Fruit fly (Drosophila melanogaster): Measurements from ENCODE around the gene CG32683.

The CG32683 gene

DNA sequence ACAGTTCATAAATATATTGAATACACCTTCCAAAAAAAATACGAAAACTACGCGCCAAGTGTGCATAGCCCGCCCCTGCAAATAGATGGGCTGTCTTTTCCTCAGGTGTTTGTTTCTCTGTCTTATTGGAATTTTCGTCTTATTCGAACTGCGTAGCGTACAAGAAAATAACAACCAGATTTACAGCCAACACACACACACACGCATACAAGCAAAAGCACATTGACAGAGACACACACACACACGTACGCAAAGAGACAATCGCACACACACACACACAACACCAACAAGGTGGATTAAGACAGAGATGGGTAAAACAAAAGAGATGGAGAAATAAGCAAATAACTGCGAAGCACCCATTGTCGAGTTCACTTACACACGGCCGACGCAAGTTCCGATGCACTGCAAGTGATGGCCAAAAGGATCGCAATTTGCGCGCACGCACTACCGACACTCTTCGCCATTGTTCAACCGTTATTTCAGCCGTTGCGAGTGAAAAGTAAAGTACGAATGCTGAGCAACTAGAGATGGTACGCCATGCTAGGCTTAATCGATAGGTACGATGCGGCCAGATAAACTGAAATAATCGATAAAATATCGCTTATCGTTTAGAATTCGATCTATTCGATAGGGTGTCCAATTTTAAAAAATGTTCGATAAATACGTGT is 88.8 kb downstream of the CG32683 start (continued):
- TF ChIP-seq CG3065 (GFP tag; optimal IDR thresholded peaks at IDR 0.05) (no peak), vnd (GFP tag; IDR thresholded peaks at IDR 0.05; ENCODE audit: partially characterized antibody) (peak; percentile 93), CG15696 (tag; optimal IDR thresholded peaks at IDR 0.05) (peak; percentile 58), CG6765 (GFP tag; optimal IDR thresholded peaks at IDR 0.05) (peak; percentile 36), gsb (GFP tag; IDR thresholded peaks at IDR 0.05) (no peak), stwl (tag; optimal IDR thresholded peaks at IDR 0.05) (peak; percentile 76), CG7786 (GFP tag; optimal IDR thresholded peaks at IDR 0.05) (no peak), Sin3A (optimal IDR thresholded peaks at IDR 0.05) (peak; percentile 50), CG33213 (GFP tag; optimal IDR thresholded peaks at IDR 0.05) (peak; percentile 28), chinmo (GFP tag; IDR thresholded peaks at IDR 0.05; ENCODE audit: partially characterized antibody) (peak; percentile 92), zen2 (GFP tag; IDR thresholded peaks at IDR 0.05; ENCODE audit: partially characterized antibody) (peak; percentile 87), Atf6 (GFP tag; IDR thresholded peaks at IDR 0.05) (peak; percentile 18; the same call in 1 of the 2 replicates), Rfx (GFP tag; IDR thresholded peaks at IDR 0.05) (0 out of 2 replicates have a peak, but pooled peaks have one; percentile 21), Stat92E (GFP tag; optimal IDR thresholded peaks at IDR 0.05) (peak in 1 of 3 experiments; percentile 31), Jarid2 (GFP tag; optimal IDR thresholded peaks at IDR 0.05) (peak; percentile 37), NC2β (GFP tag; optimal IDR thresholded peaks at IDR 0.05) (no peak), CG11696 (GFP tag; IDR thresholded peaks at IDR 0.05) (no peak), HmgZ (tag; optimal IDR thresholded peaks at IDR 0.05) (peak; percentile 17), CG17361 (GFP tag; IDR thresholded peaks at IDR 0.05) (peak; percentile 21; the same call in 1 of the 3 replicates), CG4617 (GFP tag; optimal IDR thresholded peaks at IDR 0.05; ENCODE audit: borderline replicate concordance) (peak; percentile 51), Elba2 (GFP tag; optimal IDR thresholded peaks at IDR 0.05) (peak; percentile 17), CG2712 (tag; optimal IDR thresholded peaks at IDR 0.05) (peak; percentile 32), dmrt11E (tag; optimal IDR thresholded peaks at IDR 0.05) (no peak), CG15514 (GFP tag; optimal IDR thresholded peaks at IDR 0.05) (peak; percentile 46), CG10543 (GFP tag; optimal IDR thresholded peaks at IDR 0.05) (peak; percentile 69), org-1 (GFP tag; optimal IDR thresholded peaks at IDR 0.05) (peak; percentile 8), Dek (tag; optimal IDR thresholded peaks at IDR 0.05) (no peak), Camta (GFP tag; optimal IDR thresholded peaks at IDR 0.05) (peak; percentile 26), CG13424 (tag; optimal IDR thresholded peaks at IDR 0.05) (no peak), zen (tag; optimal IDR thresholded peaks at IDR 0.05) (no peak), lbe (GFP tag; optimal IDR thresholded peaks at IDR 0.05) (peak; percentile 47), bcd (GFP tag; optimal IDR thresholded peaks at IDR 0.05) (peak; percentile 29), ems (GFP tag; optimal IDR thresholded peaks at IDR 0.05) (no peak), pros (GFP tag; optimal IDR thresholded peaks at IDR 0.05) (peak; percentile 74), Scr (GFP tag; IDR thresholded peaks at IDR 0.05; ENCODE audit: partially characterized antibody) (peak; percentile 89), CG11560 (tag; IDR thresholded peaks at IDR 0.05) (peak; percentile 97), esg (GFP tag; conservative IDR thresholded peaks at IDR 0.05) (no peak), Doc3 (GFP tag; IDR thresholded peaks at IDR 0.05; ENCODE audit: partially characterized antibody) (peak; percentile 82), sd (tag; optimal IDR thresholded peaks at IDR 0.05) (peak; percentile 82), Trl (optimal IDR thresholded peaks at IDR 0.05) (peak in 1 of 2 experiments; percentile 22), Trl (GFP tag; optimal IDR thresholded peaks at IDR 0.05) (peak; percentile 40)

Data from whole organism, embryonic.